Fruit fly (Drosophila melanogaster): ENCODE measurements around the gene CG7611.

DNA sequence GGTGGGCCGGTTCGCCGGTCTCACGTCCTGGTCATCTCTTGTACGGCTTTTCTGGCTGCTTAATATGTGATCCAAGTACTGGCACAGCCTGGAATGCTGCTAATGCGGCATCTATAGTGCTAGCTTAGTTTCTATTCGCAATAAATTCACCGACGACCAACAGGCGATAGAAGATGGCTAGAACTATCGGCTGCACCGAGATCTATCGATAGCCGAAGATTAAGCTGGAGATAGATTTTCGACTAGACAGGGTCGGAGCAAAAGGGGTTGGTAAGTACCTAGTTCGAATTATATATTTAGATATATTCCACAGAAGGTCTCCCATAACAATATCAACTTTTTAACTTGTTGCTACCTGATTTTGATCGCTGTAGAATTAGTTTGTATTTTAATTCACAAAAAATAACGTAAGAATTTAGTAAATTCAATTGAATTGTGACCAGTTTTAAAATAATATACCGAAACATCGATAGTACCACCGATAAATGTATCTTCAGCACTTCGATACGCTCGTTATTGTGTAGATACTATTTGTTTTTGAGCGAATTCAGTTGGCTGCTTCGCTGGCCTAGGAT lies 15.5 kb upstream of the CG7611 start, which contains the start of the genes Glg1 and M6:
- TF ChIP-seq CG8478 (optimal IDR thresholded peaks at IDR 0.05): no peak
- TF ChIP-seq CTCF (optimal IDR thresholded peaks at IDR 0.05): peak; percentile 27 to 47

Data from S2 (cell line).